Fruit fly (Drosophila melanogaster) whole organism, wandering third instar larva: Measurements from ENCODE around the gene CG5863.

Experiments
- Abd-B ChIP-seq: fragments of >200 bp; optimal IDR thresholded peaks from 2 replicates; lab custom pipeline; 2017; ENCODE audit warnings: missing biosample characterization, missing genetic modification characterization
- CG32264 ChIP-seq: fragments of 200-800 bp; sonication (Bioruptor generic); optimal IDR thresholded peaks from 2 replicates; lab custom pipeline; 2016; ENCODE audit warnings: missing biosample characterization, missing genetic modification characterization
- CG9705 ChIP-seq: fragments of 200-800 bp; sonication (Bioruptor generic); optimal IDR thresholded peaks from 2 replicates; lab custom pipeline; 2018; ENCODE audit warnings: missing biosample characterization, mild to moderate bottlenecking, missing genetic modification characterization
- Dfd ChIP-seq: fragments of >200 bp; optimal IDR thresholded peaks from 2 replicates; lab custom pipeline; 2017; ENCODE audit warnings: missing biosample characterization, missing genetic modification characterization
- Dif ChIP-seq: fragments of 200-275, 200-300 bp; sonication (Bioruptor generic); optimal IDR thresholded peaks from 2 replicates; lab custom pipeline; 2018; ENCODE audit warnings: missing biosample characterization, missing genetic modification characterization; ENCODE audit not compliant: partially characterized antibody
- GATAd ChIP-seq: sonication (Bioruptor generic); optimal IDR thresholded peaks from 2 replicates; lab custom pipeline; 2016; ENCODE audit warnings: missing biosample characterization, missing genetic modification characterization
- HLH106 ChIP-seq: fragments of 200-800 bp; optimal IDR thresholded peaks from 3 replicates; lab custom pipeline; 2019; ENCODE audit warnings: missing biosample characterization, mild to moderate bottlenecking, missing genetic modification characterization, moderate library complexity
- Hnf4 ChIP-seq: fragments of 200-800 bp; sonication (Bioruptor generic); optimal IDR thresholded peaks from 2 replicates; lab custom pipeline; 2016; ENCODE audit warnings: missing biosample characterization, mild to moderate bottlenecking, missing genetic modification characterization
- Hr78 ChIP-seq: fragments of >200 bp; optimal IDR thresholded peaks from 2 replicates; lab custom pipeline; 2017; ENCODE audit warnings: missing biosample characterization, missing genetic modification characterization
- Jra ChIP-seq: sonication (Bioruptor generic); optimal IDR thresholded peaks from 2 replicates; lab custom pipeline; 2016; ENCODE audit warnings: missing biosample characterization, missing genetic modification characterization
- Mio ChIP-seq: sonication (Bioruptor generic); optimal IDR thresholded peaks from 2 replicates; lab custom pipeline; 2016; ENCODE audit warnings: missing biosample characterization, missing genetic modification characterization
- Myc ChIP-seq: fragments of >200 bp; optimal IDR thresholded peaks from 2 replicates; lab custom pipeline; 2017
- N ChIP-seq: fragments of >200 bp; optimal IDR thresholded peaks from 2 replicates; lab custom pipeline; 2018; ENCODE audit warnings: missing biosample characterization, missing external identifiers, missing genetic modification characterization
- OdsH ChIP-seq: fragments of 200-800 bp; sonication (Bioruptor generic); optimal IDR thresholded peaks from 2 replicates; lab custom pipeline; 2016; ENCODE audit warnings: missing biosample characterization, mild to moderate bottlenecking, missing genetic modification characterization
- Sp1 ChIP-seq: fragments of 200-800 bp; sonication (Bioruptor generic); optimal IDR thresholded peaks from 3 replicates; lab custom pipeline; 2019; ENCODE audit warnings: missing biosample characterization, mild to moderate bottlenecking, missing genetic modification characterization, moderate library complexity
- Vsx2 ChIP-seq: fragments of 200-300, 225-300 bp; sonication (Bioruptor generic); optimal IDR thresholded peaks from 2 replicates; lab custom pipeline; 2018; ENCODE audit warnings: missing biosample characterization, missing genetic modification characterization; ENCODE audit not compliant: partially characterized antibody
- br ChIP-seq: fragments of 200-800 bp; sonication (Bioruptor generic); optimal IDR thresholded peaks from 2 replicates; lab custom pipeline; 2016; ENCODE audit warnings: missing biosample characterization, missing genetic modification characterization
- brk ChIP-seq: fragments of 200-800 bp; sonication (Bioruptor generic); optimal IDR thresholded peaks from 2 replicates; lab custom pipeline; 2016; ENCODE audit warnings: missing biosample characterization, mild to moderate bottlenecking, missing genetic modification characterization
- dl ChIP-seq, 2 experiments: fragments of 175-275, 200-275 bp in 1 of 2; fragments of 200-275 bp in 1 of 2; sonication (Bioruptor generic); optimal IDR thresholded peaks; lab custom pipeline; 2018; ENCODE audit warnings: mild to moderate bottlenecking in 2 of 2, missing biosample characterization in 2 of 2, missing genetic modification characterization in 2 of 2, moderate library complexity in 2 of 2; ENCODE audit not compliant: partially characterized antibody in 2 of 2, insufficient read depth in 1 of 2
- dsf ChIP-seq: sonication (Bioruptor generic); optimal IDR thresholded peaks from 2 replicates; lab custom pipeline; 2016; ENCODE audit warnings: missing biosample characterization, missing genetic modification characterization, borderline replicate concordance
- ey ChIP-seq: fragments of 200-800 bp; sonication (Bioruptor generic); optimal IDR thresholded peaks from 2 replicates; lab custom pipeline; 2016; ENCODE audit warnings: missing biosample characterization, missing genetic modification characterization
- fru ChIP-seq: fragments of 200-800 bp; sonication (Bioruptor generic); optimal IDR thresholded peaks from 3 replicates; lab custom pipeline; 2016; ENCODE audit warnings: missing biosample characterization, mild to moderate bottlenecking, missing genetic modification characterization
- jim ChIP-seq: fragments of 175-275, 200-325 bp; sonication (Bioruptor generic); optimal IDR thresholded peaks from 2 replicates; lab custom pipeline; 2016; ENCODE audit warnings: missing biosample characterization, mild to moderate bottlenecking, missing genetic modification characterization
- pan ChIP-seq: fragments of >200 bp; optimal IDR thresholded peaks from 2 replicates; lab custom pipeline; 2017
- psq ChIP-seq: fragments of 200-800 bp; sonication (Bioruptor generic); optimal IDR thresholded peaks from 3 replicates; lab custom pipeline; 2017; ENCODE audit warnings: missing biosample characterization, mild to moderate bottlenecking, missing genetic modification characterization, moderate library complexity
- rgr ChIP-seq: fragments of 200-800 bp; sonication (Bioruptor generic); optimal IDR thresholded peaks from 3 replicates; lab custom pipeline; 2016; ENCODE audit warnings: missing biosample characterization, mild to moderate bottlenecking, missing genetic modification characterization
- sage ChIP-seq: fragments of 200-800 bp; sonication (Bioruptor generic); optimal IDR thresholded peaks from 2 replicates; lab custom pipeline; 2016; ENCODE audit warnings: missing biosample characterization, mild to moderate bottlenecking, missing genetic modification characterization
- sv ChIP-seq: fragments of 200-800 bp; sonication (Bioruptor generic); optimal IDR thresholded peaks from 3 replicates; lab custom pipeline; 2016; ENCODE audit warnings: missing biosample characterization, missing genetic modification characterization
- tai ChIP-seq: sonication (Bioruptor generic); optimal IDR thresholded peaks from 2 replicates; lab custom pipeline; 2016; ENCODE audit warnings: missing biosample characterization, missing genetic modification characterization
- usp ChIP-seq: fragments of >200 bp; optimal IDR thresholded peaks from 2 replicates; lab custom pipeline; 2017; ENCODE audit warnings: missing biosample characterization, missing genetic modification characterization
- woc ChIP-seq: sonication (Bioruptor generic); optimal IDR thresholded peaks from 2 replicates; lab custom pipeline; 2016; ENCODE audit warnings: missing biosample characterization, mild to moderate bottlenecking, missing genetic modification characterization

The CG5863 gene

dm6 chr3R:17413601-17414000 lies 2.7 kb downstream of the CG5863 start, which contains the start of gene CG42822:
TSS of gene CG42822 (plus strand) at chr3R:17413901.
- no peak for TF ChIP-seq Hr78
- TF ChIP-seq sage (GFP tag; lab: Kevin White, UChicago) = no peak
- no peak for TF ChIP-seq brk (GFP tag; lab: Kevin White, UChicago)
- no peak for TF ChIP-seq woc
- no peak for TF ChIP-seq ey (GFP tag; lab: Kevin White, UChicago)
- TF ChIP-seq, all 38 proteins: peak for 0

DNA sequence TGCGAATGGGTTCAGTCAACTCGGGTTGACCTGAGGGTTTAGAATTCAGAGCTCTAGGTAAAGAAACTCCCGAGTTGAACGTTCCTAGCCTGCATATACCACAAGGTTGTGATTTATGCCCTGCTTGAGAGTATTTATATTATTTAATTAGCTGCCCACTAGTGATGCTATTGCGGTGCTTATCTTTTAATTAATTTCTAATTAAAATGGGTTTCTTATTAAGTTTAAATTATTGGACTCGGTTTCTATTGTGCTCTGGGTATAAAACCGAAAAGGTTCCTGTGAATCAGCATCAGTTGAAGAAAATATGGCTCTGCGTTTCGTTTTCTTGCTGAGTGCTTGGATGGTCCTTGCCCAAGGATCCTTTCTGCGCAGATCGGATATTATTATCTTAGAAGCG lies 4.5 kb downstream of the CG5863 start, which contains the start of gene CG5866:
TSS of gene CG5866 (plus strand) at position 301 of the 400 bp plus-strand sequence.
- TF ChIP-seq CG9705 (no peak), psq (no peak), Jra (no peak), woc (no peak), Hnf4 (GFP tag; lab: Kevin White, UChicago) (no peak), jim (GFP tag; lab: Kevin White, UChicago) (no peak)
- TF ChIP-seq, all 38 proteins: peak for 0

DNA sequence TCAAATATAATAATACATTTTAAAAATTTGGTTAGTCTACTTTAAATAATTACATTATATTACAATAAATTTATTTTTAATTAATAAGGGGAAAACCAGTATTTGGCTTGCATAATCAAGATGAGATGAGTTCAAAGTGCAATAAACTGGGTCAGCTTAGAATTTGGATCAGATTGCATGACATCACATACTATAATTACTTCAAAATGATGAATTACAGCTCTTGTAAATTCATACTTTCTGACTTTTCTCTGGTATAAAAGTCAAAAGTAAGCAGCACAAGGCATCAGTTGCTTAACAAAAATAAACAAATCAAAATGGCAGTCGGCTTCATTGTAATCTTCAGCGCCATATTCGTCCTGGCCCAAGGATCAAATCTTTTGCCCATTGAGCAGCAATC lies 6.3 kb downstream of the CG5863 start, which contains the start of gene CG33333:
TSS of gene CG33333 (plus strand) at position 301 of the 400 bp plus-strand sequence.
- no peak for TF ChIP-seq rgr (GFP tag; lab: Kevin White, UChicago)
- TF ChIP-seq tai (GFP tag; lab: Kevin White, UChicago) = no peak
- TF ChIP-seq sage (GFP tag; lab: Kevin White, UChicago) = no peak
- no peak for TF ChIP-seq Dif (GFP tag; lab: Kevin White, UChicago)
- no peak for TF ChIP-seq fru (GFP tag; lab: Kevin White, UChicago)
- TF ChIP-seq HLH106 = no peak
- TF ChIP-seq Myc (lab: Kevin White, UChicago) = no peak
- no peak for TF ChIP-seq pan (lab: Kevin White, UChicago)
- no peak for TF ChIP-seq sv (GFP tag; lab: Kevin White, UChicago)
- TF ChIP-seq Dfd (GFP tag; lab: Kevin White, UChicago) = no peak
- TF ChIP-seq GATAd (GFP tag; lab: Kevin White, UChicago) = no peak
- no peak for TF ChIP-seq CG9705
- no peak for TF ChIP-seq dsf (GFP tag; lab: Kevin White, UChicago)
- no peak for TF ChIP-seq woc
- TF ChIP-seq Abd-B (GFP tag; lab: Kevin White, UChicago) = no peak
- TF ChIP-seq Sp1 (GFP tag; lab: Kevin White, UChicago) = no peak
- TF ChIP-seq Vsx2 (GFP tag; lab: Kevin White, UChicago) = no peak

dm6 chr3R:17418459-17418858 lies 7.6 kb downstream of the CG5863 start, which contains the start of gene CG42834:
TSS of gene CG42834 (plus strand) at chr3R:17418759.
- TF ChIP-seq Dfd (GFP tag; lab: Kevin White, UChicago) = no peak

dm6 chr3R:17420338-17420737 lies 9.4 kb downstream of the CG5863 start, which contains the start of gene CG42835:
TSS of gene CG42835 (plus strand) at chr3R:17420638.
- TF ChIP-seq rgr (GFP tag; lab: Kevin White, UChicago) (no peak), fru (GFP tag; lab: Kevin White, UChicago) (no peak), HLH106 (no peak), Mio (GFP tag; lab: Kevin White, UChicago) (no peak), CG32264 (GFP tag; lab: Kevin White, UChicago) (no peak), jim (GFP tag; lab: Kevin White, UChicago) (no peak), N (GFP tag; lab: Kevin White, UChicago) (no peak), sage (GFP tag; lab: Kevin White, UChicago) (no peak), Vsx2 (GFP tag; lab: Kevin White, UChicago) (no peak), dsf (GFP tag; lab: Kevin White, UChicago) (no peak), dl (GFP tag; optimal IDR thresholded peaks at IDR 0.05; lab: Kevin White, UChicago; ENCODE audit: insufficient read depth in 1 of 2, partially characterized antibody in 2 of 2) (no peak), OdsH (GFP tag; lab: Kevin White, UChicago) (no peak), brk (GFP tag; lab: Kevin White, UChicago) (no peak), Dfd (GFP tag; lab: Kevin White, UChicago) (no peak), Dif (GFP tag; lab: Kevin White, UChicago) (no peak), GATAd (GFP tag; lab: Kevin White, UChicago) (no peak), Sp1 (GFP tag; lab: Kevin White, UChicago) (no peak), psq (no peak), usp (GFP tag; lab: Kevin White, UChicago) (no peak), br (no peak)
